Fruit fly (Drosophila melanogaster): ENCODE results near the gene Sf3a1.

The Sf3a1 gene

DNA sequence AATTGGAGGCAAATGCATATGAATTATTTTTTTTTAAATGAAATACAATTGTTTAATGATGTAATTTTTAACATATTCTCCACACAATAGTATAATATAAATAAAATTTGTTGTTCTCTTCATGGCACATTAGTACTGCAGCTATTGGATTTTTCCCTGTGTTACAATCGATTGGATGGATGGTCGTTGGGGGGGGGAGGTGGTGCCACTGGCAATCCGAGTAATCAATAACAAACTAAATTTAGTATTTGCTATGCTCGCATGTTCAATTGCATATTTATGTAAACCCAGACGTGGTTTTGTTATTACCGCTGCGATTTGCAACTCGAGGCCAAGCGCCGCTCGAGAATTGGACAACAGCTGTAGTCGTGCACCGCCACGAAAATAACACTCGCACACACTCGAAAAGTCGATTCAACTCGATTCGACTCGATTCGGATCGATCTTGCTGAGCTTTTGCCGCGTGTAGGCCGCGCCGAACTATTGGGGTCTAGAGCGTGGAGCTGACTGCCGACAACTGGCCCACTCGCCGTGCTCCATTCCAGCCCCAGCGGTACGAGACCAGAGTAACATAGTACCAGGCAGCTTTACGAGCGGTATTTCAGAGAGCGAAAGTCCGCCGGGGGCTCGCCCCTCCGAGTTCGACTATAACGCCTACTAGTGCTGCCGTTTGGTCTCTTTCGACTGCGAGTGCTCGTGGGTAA, 14.8 kb downstream of the Sf3a1 start, which contains the start of gene CG18622 (continued):
- 0 out of 3 replicates have a peak, but pooled peaks have one; percentile 6 for TF ChIP-seq CG11560 (tag; IDR thresholded peaks at IDR 0.05)
- no peak for TF ChIP-seq wdn (GFP tag; IDR thresholded peaks at IDR 0.05)
- TF ChIP-seq CG4707 (GFP tag; optimal IDR thresholded peaks at IDR 0.05) = no peak
- no peak for TF ChIP-seq Atf6 (GFP tag; IDR thresholded peaks at IDR 0.05)
- peak; percentile 34; the same call in 1 of the 3 replicates for TF ChIP-seq CG34422 (GFP tag; IDR thresholded peaks at IDR 0.05)
- peak; percentile 8; the same call in 2 of the 3 replicates for TF ChIP-seq CG17361 (GFP tag; IDR thresholded peaks at IDR 0.05)
- TF ChIP-seq esg (GFP tag; conservative IDR thresholded peaks at IDR 0.05) = no peak
- TF ChIP-seq CG14965 (GFP tag; optimal IDR thresholded peaks at IDR 0.05; ENCODE audit: borderline replicate concordance) = no peak
- TF ChIP-seq Sox100B (GFP tag; optimal IDR thresholded peaks at IDR 0.05) = peak; percentile 11
- TF ChIP-seq Drgx (GFP tag; IDR thresholded peaks at IDR 0.05) = no peak
- no peak for TF ChIP-seq CTCF (GFP tag; optimal IDR thresholded peaks at IDR 0.05)
- no peak for TF ChIP-seq Hr78 (GFP tag; optimal IDR thresholded peaks at IDR 0.05)
- TF ChIP-seq CG18262 (tag; optimal IDR thresholded peaks at IDR 0.05) = peak; percentile 3
- peak; percentile 54 for TF ChIP-seq CG12769 (tag; optimal IDR thresholded peaks at IDR 0.05)
- TF ChIP-seq CG2199 (GFP tag; IDR thresholded peaks at IDR 0.05) = peak; percentile 11; the same call in 1 of the 3 replicates
- no peak for TF ChIP-seq Gug (GFP tag; IDR thresholded peaks at IDR 0.05)
- no peak for TF ChIP-seq grau (tag; optimal IDR thresholded peaks at IDR 0.05)
- TF ChIP-seq pan (optimal IDR thresholded peaks at IDR 0.05) = no peak
- no peak for TF ChIP-seq pan (GFP tag; optimal IDR thresholded peaks at IDR 0.05 in 1 of 2, IDR thresholded peaks at IDR 0.05 in 1 of 2)
- peak; percentile 30 for TF ChIP-seq HmgZ (tag; optimal IDR thresholded peaks at IDR 0.05)
- TF ChIP-seq amos (GFP tag; IDR thresholded peaks at IDR 0.05; ENCODE audit: partially characterized antibody) = peak; percentile 51; the same call in 1 of the 2 replicates
- no peak for TF ChIP-seq cwo (GFP tag; optimal IDR thresholded peaks at IDR 0.05)
- TF ChIP-seq HLHmδ (GFP tag; optimal IDR thresholded peaks at IDR 0.05) = no peak
- no peak for TF ChIP-seq schlank (tag; optimal IDR thresholded peaks at IDR 0.05)
- no peak for TF ChIP-seq CG4328 (GFP tag; optimal IDR thresholded peaks at IDR 0.05)
- no peak for TF ChIP-seq CG10979 (tag; optimal IDR thresholded peaks at IDR 0.05)
- peak; percentile 24 for TF ChIP-seq CG12659 (GFP tag; optimal IDR thresholded peaks at IDR 0.05)
- TF ChIP-seq sug (tag; optimal IDR thresholded peaks at IDR 0.05) = peak; percentile 83
- 0 out of 2 replicates have a peak, but pooled peaks have one; percentile 3 for TF ChIP-seq Ada2b (GFP tag; IDR thresholded peaks at IDR 0.05)
- no peak for TF ChIP-seq CG6765 (GFP tag; optimal IDR thresholded peaks at IDR 0.05)
- no peak for TF ChIP-seq maf-S (GFP tag; optimal IDR thresholded peaks at IDR 0.05)
- TF ChIP-seq CG12219 (GFP tag; optimal IDR thresholded peaks at IDR 0.05) = no peak
- TF ChIP-seq CG9876 (GFP tag; optimal IDR thresholded peaks at IDR 0.05) = no peak
- no peak for TF ChIP-seq eyg (GFP tag; optimal IDR thresholded peaks at IDR 0.05)
- TF ChIP-seq Ssrp (tag; optimal IDR thresholded peaks at IDR 0.05) = peak; percentile 36
- TF ChIP-seq D19B (GFP tag; optimal IDR thresholded peaks at IDR 0.05) = no peak
- TF ChIP-seq CG2889 (GFP tag; IDR thresholded peaks at IDR 0.05) = no peak
- TF ChIP-seq CrebB (tag; optimal IDR thresholded peaks at IDR 0.05) = no peak
- no peak for TF ChIP-seq Atf-2 (GFP tag; optimal IDR thresholded peaks at IDR 0.05)
- TF ChIP-seq mirr (GFP tag; optimal IDR thresholded peaks at IDR 0.05) = peak; percentile 75
- 0 out of 2 replicates have a peak, but pooled peaks have one; percentile 19 for TF ChIP-seq CG4730 (GFP tag; IDR thresholded peaks at IDR 0.05)
- no peak for TF ChIP-seq hbn (GFP tag; IDR thresholded peaks at IDR 0.05; ENCODE audit: partially characterized antibody)
- peak; percentile 45; the same call in 1 of the 2 replicates for TF ChIP-seq chm (GFP tag; IDR thresholded peaks at IDR 0.05)
- no peak for TF ChIP-seq Dref (GFP tag; IDR thresholded peaks at IDR 0.05)
- TF ChIP-seq CG8359 (GFP tag; optimal IDR thresholded peaks at IDR 0.05; ENCODE audit: borderline replicate concordance) = no peak
- TF ChIP-seq Jarid2 (GFP tag; optimal IDR thresholded peaks at IDR 0.05) = peak; percentile 87
- TF ChIP-seq Hand (GFP tag; optimal IDR thresholded peaks at IDR 0.05) = no peak
- TF ChIP-seq CG1529 (GFP tag; optimal IDR thresholded peaks at IDR 0.05) = no peak
- TF ChIP-seq CG10462 (GFP tag; optimal IDR thresholded peaks at IDR 0.05) = no peak
